Worm (Caenorhabditis elegans): ENCODE data around the gene F48F5.8.

- TF ChIP-seq flt-1 (GFP tag; IDR thresholded peaks at IDR 0.05) (no peak), scrt-1 (GFP tag; IDR thresholded peaks at IDR 0.05) (no peak), sea-1 (GFP tag; conservative IDR thresholded peaks at IDR 0.05) (no peak), B0310.2 (tag; optimal IDR thresholded peaks at IDR 0.05) (no peak), hmbx-1 (tag; optimal IDR thresholded peaks at IDR 0.05) (no peak), tbx-11 (GFP tag; IDR thresholded peaks at IDR 0.05) (no peak), ceh-13 (GFP tag; optimal IDR thresholded peaks at IDR 0.05) (no peak), ama-1 (optimal IDR thresholded peaks at IDR 0.05) (no peak)
These were observed 39.6 kb downstream of the F48F5.8 start for ce11 chrV:20464778-20465177.

Measured in whole organism, early embryonic.